Fruit fly (Drosophila melanogaster) whole organism, prepupa: ENCODE data around the gene pico.

Experiments used
- CG10631 ChIP-seq: fragments of 200-800 bp; sonication (Bioruptor generic); optimal IDR thresholded peaks from 2 replicates; lab custom pipeline; 2016; ENCODE audit warnings: missing biosample characterization, missing genetic modification characterization
- CG10669 ChIP-seq: fragments of 200-800 bp; sonication (Bioruptor generic); optimal IDR thresholded peaks from 3 replicates; lab custom pipeline; 2018; ENCODE audit warnings: missing biosample characterization, mild to moderate bottlenecking, missing genetic modification characterization, moderate library complexity
- CG11294 ChIP-seq: fragments of 200-800 bp; sonication (Bioruptor generic); IDR thresholded peaks from 2 replicates; pipeline ENCODE4 v1.3.6; 2022; ENCODE audit warnings: missing biosample characterization, missing genetic modification characterization
- CG11762 ChIP-seq: fragments of 200-800 bp; sonication (Bioruptor generic); optimal IDR thresholded peaks from 3 replicates; lab custom pipeline; 2016; ENCODE audit warnings: missing biosample characterization, missing genetic modification characterization; ENCODE audit not compliant: insufficient read depth
- CG11902 ChIP-seq: fragments of 200-800 bp; sonication (Bioruptor generic); optimal IDR thresholded peaks from 3 replicates; lab custom pipeline; 2016; ENCODE audit warnings: missing biosample characterization, missing genetic modification characterization
- CG32006 ChIP-seq: fragments of 200-800 bp; sonication (Bioruptor generic); optimal IDR thresholded peaks from 3 replicates; lab custom pipeline; 2017; ENCODE audit warnings: missing biosample characterization, mild to moderate bottlenecking, missing genetic modification characterization
- CG3919 ChIP-seq: fragments of 200-800 bp; sonication (Bioruptor generic); optimal IDR thresholded peaks from 3 replicates; lab custom pipeline; 2016; ENCODE audit warnings: missing biosample characterization, missing genetic modification characterization
- CG6163 ChIP-seq: fragments of 200-800 bp; sonication (Bioruptor generic); IDR thresholded peaks from 3 replicates; pipeline ENCODE4 v1.3.6; 2022; ENCODE audit warnings: missing biosample characterization, missing genetic modification characterization
- CG6276 ChIP-seq: fragments of 200-800 bp; sonication (Bioruptor generic); optimal IDR thresholded peaks from 2 replicates; lab custom pipeline; 2017; ENCODE audit warnings: missing biosample characterization, mild to moderate bottlenecking, missing genetic modification characterization
- CG6792 ChIP-seq: fragments of 200-800 bp; sonication (Bioruptor generic); optimal IDR thresholded peaks from 3 replicates; lab custom pipeline; 2016; ENCODE audit warnings: missing biosample characterization, missing genetic modification characterization
- CG6808 ChIP-seq: fragments of 200-800 bp; sonication (Bioruptor generic); optimal IDR thresholded peaks from 3 replicates; lab custom pipeline; 2017; ENCODE audit warnings: missing biosample characterization, missing genetic modification characterization, mild to moderate bottlenecking, moderate library complexity, missing genetic modification reagents
- CG6854 ChIP-seq: fragments of 200-800 bp; sonication (Bioruptor generic); optimal IDR thresholded peaks from 2 replicates; lab custom pipeline; 2017; ENCODE audit warnings: missing biosample characterization, mild to moderate bottlenecking, missing genetic modification characterization
- CG7368 ChIP-seq: fragments of 200-800 bp; sonication (Bioruptor generic); optimal IDR thresholded peaks from 3 replicates; lab custom pipeline; 2016; ENCODE audit warnings: missing biosample characterization, missing genetic modification characterization
- CG8319 ChIP-seq: fragments of 200-800 bp; sonication (Bioruptor generic); optimal IDR thresholded peaks from 3 replicates; lab custom pipeline; 2016; ENCODE audit warnings: missing biosample characterization, missing genetic modification characterization
- CG8632 ChIP-seq: fragments of 200-800 bp; sonication (Bioruptor generic); optimal IDR thresholded peaks from 3 replicates; lab custom pipeline; 2016; ENCODE audit warnings: missing biosample characterization, missing genetic modification characterization
- Eip75B ChIP-seq: fragments of 200-800 bp; sonication (Bioruptor generic); optimal IDR thresholded peaks from 3 replicates; lab custom pipeline; 2016; ENCODE audit warnings: missing biosample characterization, missing genetic modification characterization
- Eip78C ChIP-seq: fragments of 200-800 bp; sonication (Bioruptor generic); peaks from one replicate; lab custom pipeline; 2016; ENCODE audit warnings: missing biosample characterization, missing genetic modification characterization
- Eip93F ChIP-seq: fragments of 200-800 bp; sonication (Bioruptor generic); optimal IDR thresholded peaks from 2 replicates; lab custom pipeline; 2016; ENCODE audit warnings: missing biosample characterization, mild to moderate bottlenecking, missing genetic modification characterization
- Ets21C ChIP-seq: fragments of 200-800 bp; sonication (Bioruptor generic); optimal IDR thresholded peaks from 3 replicates; lab custom pipeline; 2016; ENCODE audit warnings: missing biosample characterization, missing genetic modification characterization
- Gug ChIP-seq: fragments of 200-800 bp; sonication (Bioruptor generic); IDR thresholded peaks from 2 replicates; pipeline ENCODE4 v1.3.6; 2022; ENCODE audit warnings: missing biosample characterization, missing genetic modification characterization
- Hr39 ChIP-seq: fragments of 200-800 bp; sonication (Bioruptor generic); optimal IDR thresholded peaks from 2 replicates; lab custom pipeline; 2016; ENCODE audit warnings: missing biosample characterization, missing genetic modification characterization
- Hr4 ChIP-seq: fragments of 200-800 bp; sonication (Bioruptor generic); optimal IDR thresholded peaks from 3 replicates; lab custom pipeline; 2016; ENCODE audit warnings: missing biosample characterization, missing genetic modification characterization
- OdsH ChIP-seq: fragments of 200-800 bp; sonication (Bioruptor generic); optimal IDR thresholded peaks from 3 replicates; lab custom pipeline; 2016; ENCODE audit warnings: missing biosample characterization, missing genetic modification characterization
- Smox ChIP-seq: fragments of 200-800 bp; sonication (Bioruptor generic); optimal IDR thresholded peaks from 3 replicates; lab custom pipeline; 2016; ENCODE audit warnings: missing biosample characterization, missing genetic modification characterization
- Sox14 ChIP-seq: fragments of 200-800 bp; sonication (Bioruptor generic); optimal IDR thresholded peaks from 3 replicates; lab custom pipeline; 2016; ENCODE audit warnings: missing biosample characterization, missing genetic modification characterization
- Sox15 ChIP-seq: fragments of 200-800 bp; sonication (Bioruptor generic); optimal IDR thresholded peaks from 3 replicates; lab custom pipeline; 2016; ENCODE audit warnings: missing biosample characterization, missing genetic modification characterization
- acj6 ChIP-seq: fragments of 200-800 bp; sonication (Bioruptor generic); optimal IDR thresholded peaks from 3 replicates; lab custom pipeline; 2016; ENCODE audit warnings: missing biosample characterization, missing genetic modification characterization
- cyc ChIP-seq: fragments of 200-800 bp; sonication (Bioruptor generic); optimal IDR thresholded peaks from 3 replicates; lab custom pipeline; 2016; ENCODE audit warnings: missing biosample characterization, missing genetic modification characterization
- dsx ChIP-seq: fragments of 200-800 bp; optimal IDR thresholded peaks from 3 replicates; lab custom pipeline; 2019; ENCODE audit warnings: missing biosample characterization, mild to moderate bottlenecking, missing genetic modification characterization, moderate library complexity; ENCODE audit not compliant: poor library complexity, severe bottlenecking
- fkh ChIP-seq: fragments of 200-800 bp; sonication (Bioruptor generic); optimal IDR thresholded peaks from 3 replicates; lab custom pipeline; 2017; ENCODE audit warnings: missing biosample characterization, mild to moderate bottlenecking, missing genetic modification characterization, moderate library complexity
- lz ChIP-seq: fragments of 200-800 bp; sonication (Bioruptor generic); optimal IDR thresholded peaks from 3 replicates; lab custom pipeline; 2016; ENCODE audit warnings: missing biosample characterization, missing genetic modification characterization
- pdm3 ChIP-seq: fragments of 200-800 bp; sonication (Bioruptor generic); optimal IDR thresholded peaks from 3 replicates; lab custom pipeline; 2016; ENCODE audit warnings: missing biosample characterization, missing genetic modification characterization
- salr ChIP-seq, 2 experiments: fragments of 200-800 bp; sonication (Bioruptor generic); optimal IDR thresholded peaks; 3 replicates each; lab custom pipeline; 2016 to 2018; ENCODE audit warnings: missing biosample characterization in 2 of 2, missing genetic modification characterization in 2 of 2, mild to moderate bottlenecking in 1 of 2
- spab ChIP-seq: fragments of 200-800 bp; sonication (Bioruptor generic); optimal IDR thresholded peaks from 2 replicates; lab custom pipeline; 2017; ENCODE audit warnings: missing biosample characterization, mild to moderate bottlenecking, missing genetic modification characterization, missing genetic modification reagents
- svp ChIP-seq: fragments of 200-800 bp; sonication (Bioruptor generic); peaks from one replicate; lab custom pipeline; 2016; ENCODE audit warnings: missing biosample characterization, missing genetic modification characterization
- topi ChIP-seq: fragments of 200-800 bp; sonication (Bioruptor generic); optimal IDR thresholded peaks from 3 replicates; lab custom pipeline; 2016; ENCODE audit warnings: missing biosample characterization, missing genetic modification characterization

Gene pico

dm6 chrX:19842397-19843261 lies 9.2 kb downstream of the pico start (continued):
- TF ChIP-seq CG3919 (GFP tag; lab: Kevin White, UChicago) (peak; percentile 34), CG6808 (GFP tag; lab: Kevin White, UChicago) (peak; percentile 62), spab (GFP tag; lab: Kevin White, UChicago) (peak; percentile 55), svp (GFP tag; lab: Kevin White, UChicago) (peak; percentile 57), fkh (GFP tag; lab: Kevin White, UChicago) (no peak), Gug (GFP tag; lab: Robert Waterston, UW) (no peak), Sox14 (GFP tag; lab: Kevin White, UChicago) (peak; percentile 53), CG8632 (GFP tag; lab: Kevin White, UChicago) (peak; percentile 42), CG6792 (GFP tag; lab: Kevin White, UChicago) (peak; percentile 45), CG6163 (GFP tag; lab: Robert Waterston, UW) (no peak)

DNA sequence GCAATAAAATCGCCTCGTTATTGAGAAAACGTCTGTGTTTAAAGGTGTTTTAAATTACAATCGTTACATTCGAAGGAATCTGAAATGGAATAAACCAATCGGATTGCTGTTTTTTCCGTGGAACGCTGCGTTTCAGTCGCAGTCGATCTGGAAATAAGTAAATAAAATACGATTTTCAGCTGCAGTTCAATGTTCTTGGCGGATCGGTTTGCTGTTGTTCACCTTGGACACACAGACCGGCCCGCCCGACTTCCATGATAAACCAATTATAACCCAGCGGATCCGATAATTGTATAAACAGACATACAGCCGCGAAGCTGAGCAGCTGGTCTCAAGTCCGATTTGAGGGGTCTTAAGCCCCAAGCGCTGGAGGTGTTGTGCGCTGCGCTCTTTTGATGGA lies 11.5 kb downstream of the pico start:
- TF ChIP-seq Ets21C (GFP tag; lab: Kevin White, UChicago), result no peak
- TF ChIP-seq svp (GFP tag; lab: Kevin White, UChicago), result peak; percentile 58
- TF ChIP-seq, all 60 proteins: peak for 1

dm6 chrX:19839067-19839466 lies 12.8 kb downstream of the pico start:
- TF ChIP-seq Eip78C (GFP tag; lab: Kevin White, UChicago) (peak; percentile 13), CG6276 (no peak), Eip93F (GFP tag; lab: Kevin White, UChicago) (no peak), Hr4 (GFP tag; lab: Kevin White, UChicago) (no peak), fkh (GFP tag; lab: Kevin White, UChicago) (peak; percentile 52)

DNA sequence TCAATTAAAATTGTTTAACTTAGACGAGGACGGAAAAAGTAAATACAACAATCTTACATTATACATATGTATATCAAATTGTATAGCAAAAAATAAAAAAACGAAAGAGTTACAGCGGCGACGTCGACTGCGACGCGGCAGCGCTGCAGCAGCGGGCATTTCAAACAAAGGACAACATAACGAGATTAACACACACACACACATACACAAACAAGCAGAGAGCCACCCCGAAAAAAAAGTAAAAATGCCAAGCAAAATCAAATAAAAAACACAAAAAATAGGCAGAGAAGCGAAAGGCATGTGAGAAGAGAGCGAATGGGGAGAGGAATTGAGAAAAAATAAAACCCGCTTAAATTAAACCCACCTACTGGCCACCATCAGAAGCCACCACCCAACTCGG lies 24.1 kb downstream of the pico start:
- TF ChIP-seq pdm3 (no peak), Smox (GFP tag; lab: Kevin White, UChicago) (no peak), Hr4 (GFP tag; lab: Kevin White, UChicago) (no peak), acj6 (GFP tag; lab: Kevin White, UChicago) (no peak)

DNA sequence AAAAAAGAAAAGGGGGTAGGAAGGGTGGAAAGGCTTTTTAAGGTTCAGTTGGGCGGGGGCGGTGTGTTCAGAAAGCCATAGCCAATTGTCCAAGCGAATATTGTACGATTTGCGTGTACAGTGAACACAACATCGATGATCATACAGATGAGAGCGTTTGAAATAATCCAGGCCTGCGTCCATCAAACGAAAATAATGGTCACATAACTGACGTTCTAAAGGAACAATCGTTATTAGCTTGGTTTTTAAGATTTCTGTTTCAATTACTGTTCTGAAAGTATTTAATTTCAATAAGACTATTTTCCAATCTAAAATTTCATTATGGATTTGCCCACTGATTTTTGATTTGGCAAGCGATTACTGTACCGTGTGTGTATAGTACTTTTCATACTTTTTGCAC lies 26.7 kb downstream of the pico start:
- peak; percentile 33 for TF ChIP-seq Eip78C (GFP tag; lab: Kevin White, UChicago)
- no peak for TF ChIP-seq CG7368 (GFP tag; lab: Kevin White, UChicago)
- TF ChIP-seq topi (GFP tag; lab: Kevin White, UChicago), result no peak

DNA sequence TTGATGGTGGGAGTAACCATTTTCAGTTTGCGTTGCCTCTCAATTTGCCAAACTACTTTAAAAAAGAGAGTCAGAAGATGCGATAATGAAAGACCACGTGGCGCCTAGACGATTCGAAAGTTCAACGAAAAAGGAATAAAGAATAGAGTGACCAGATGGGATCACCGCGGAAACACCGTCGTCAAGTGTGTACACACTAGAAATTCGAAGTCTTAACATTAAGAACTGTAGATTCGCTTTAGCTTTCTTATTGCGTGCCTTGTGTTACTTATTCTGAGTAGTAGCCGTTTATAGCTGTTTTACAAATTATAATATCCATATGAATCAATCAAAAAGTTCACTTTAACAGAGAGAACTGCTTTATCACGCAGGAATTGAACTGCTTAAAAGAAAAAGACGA lies 27.9 kb downstream of the pico start, which contains the start of gene SkpE:
SkpE (minus strand) TSS at position 101 of the 400 bp plus-strand sequence.
- no peak for TF ChIP-seq CG11762
- no peak for TF ChIP-seq Sox15 (GFP tag; lab: Kevin White, UChicago)
- TF ChIP-seq lz (GFP tag; lab: Kevin White, UChicago), result no peak
- TF ChIP-seq Hr39 (GFP tag; lab: Kevin White, UChicago), result no peak
- TF ChIP-seq CG32006 (GFP tag; lab: Kevin White, UChicago), result no peak
- TF ChIP-seq pdm3, result no peak
- TF ChIP-seq OdsH (GFP tag; lab: Kevin White, UChicago), result no peak
- no peak for TF ChIP-seq CG10669

DNA sequence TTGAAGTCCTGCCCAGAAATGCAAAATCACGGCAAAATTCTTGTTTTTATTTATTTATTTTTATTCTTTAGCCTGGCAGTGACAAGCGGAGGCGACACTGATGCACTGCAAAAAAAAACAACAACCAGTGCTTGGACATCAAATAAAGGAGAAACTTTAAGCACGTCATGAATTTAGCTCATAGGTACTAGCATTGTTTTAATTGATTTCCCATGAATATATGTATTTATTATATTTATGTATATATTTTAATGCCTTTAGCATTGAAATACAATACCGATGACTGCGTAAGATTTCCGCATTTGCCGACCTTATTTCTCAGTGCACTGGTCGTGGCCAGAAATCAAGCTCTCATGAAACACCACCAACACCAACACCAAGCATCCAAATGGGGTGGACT lies 33.2 kb downstream of the pico start:
- TF ChIP-seq CG32006 (GFP tag; lab: Kevin White, UChicago), result no peak
- no peak for TF ChIP-seq CG6792 (GFP tag; lab: Kevin White, UChicago)
- no peak for TF ChIP-seq salr (GFP tag; optimal IDR thresholded peaks at IDR 0.05; lab: Kevin White, UChicago)
- no peak for TF ChIP-seq svp (GFP tag; lab: Kevin White, UChicago)
- TF ChIP-seq dsx, result no peak
- no peak for TF ChIP-seq CG11902 (GFP tag; lab: Kevin White, UChicago)
- TF ChIP-seq Hr39 (GFP tag; lab: Kevin White, UChicago), result no peak
- TF ChIP-seq CG6163 (GFP tag; lab: Robert Waterston, UW), result no peak
- TF ChIP-seq Eip75B, result no peak
- TF ChIP-seq CG8319 (GFP tag; lab: Kevin White, UChicago), result no peak
- no peak for TF ChIP-seq CG11294 (GFP tag; lab: Robert Waterston, UW)
- no peak for TF ChIP-seq CG10669
- no peak for TF ChIP-seq CG10631 (GFP tag; lab: Kevin White, UChicago)
- no peak for TF ChIP-seq lz (GFP tag; lab: Kevin White, UChicago)
- TF ChIP-seq cyc (GFP tag; lab: Kevin White, UChicago), result no peak
- TF ChIP-seq CG7368 (GFP tag; lab: Kevin White, UChicago), result no peak
- no peak for TF ChIP-seq CG6854
